Worm (Caenorhabditis elegans) whole organism, young adult: ENCODE measurements around the gene C16D9.8.

Experiments
- F49E8.2 ChIP-seq: sonication (generic microtip); optimal IDR thresholded peaks from 3 replicates; lab custom pipeline; 2017; ENCODE audit warnings: missing genetic modification characterization, mild to moderate bottlenecking, missing compliant biosample characterization, antibody characterized with exemption, moderate library complexity; ENCODE audit not compliant: insufficient read depth
- F55B11.4 ChIP-seq: sonication (generic microtip); optimal IDR thresholded peaks from 2 replicates; lab custom pipeline; 2016; ENCODE audit warnings: missing compliant biosample characterization, missing genetic modification characterization, borderline replicate concordance; ENCODE audit not compliant: insufficient read depth
- T07F8.4 ChIP-seq: sonication (generic microtip); optimal IDR thresholded peaks from 2 replicates; lab custom pipeline; 2016; ENCODE audit warnings: mild to moderate bottlenecking, missing genetic modification characterization, moderate library complexity, missing compliant biosample characterization
- hrde-1 ChIP-seq: sonication (generic microtip); optimal IDR thresholded peaks from 2 replicates; lab custom pipeline; 2016; ENCODE audit warnings: missing genetic modification characterization, mild to moderate bottlenecking, missing compliant biosample characterization, moderate library complexity, missing genotype, missing genetic modification reagents, borderline replicate concordance
- pbrm-1 ChIP-seq: fragments of 200-800 bp; sonication (Bioruptor generic); IDR thresholded peaks from 2 replicates; pipeline ENCODE4 v1.3.6; 2022; ENCODE audit warnings: missing genetic modification reagents, missing genetic modification characterization, missing compliant biosample characterization
- pha-4 ChIP-seq: fragments of 150-350 bp; sonication (generic microtip); optimal IDR thresholded peaks from 2 replicates; lab custom pipeline; 2014; ENCODE audit warnings: missing biosample characterization, missing genetic modification reagents, missing genetic modification characterization
- unc-130 ChIP-seq: sonication (generic microtip); optimal IDR thresholded peaks from 2 replicates; lab custom pipeline; 2016; ENCODE audit warnings: missing genetic modification reagents, missing genetic modification characterization, missing compliant biosample characterization

DNA sequence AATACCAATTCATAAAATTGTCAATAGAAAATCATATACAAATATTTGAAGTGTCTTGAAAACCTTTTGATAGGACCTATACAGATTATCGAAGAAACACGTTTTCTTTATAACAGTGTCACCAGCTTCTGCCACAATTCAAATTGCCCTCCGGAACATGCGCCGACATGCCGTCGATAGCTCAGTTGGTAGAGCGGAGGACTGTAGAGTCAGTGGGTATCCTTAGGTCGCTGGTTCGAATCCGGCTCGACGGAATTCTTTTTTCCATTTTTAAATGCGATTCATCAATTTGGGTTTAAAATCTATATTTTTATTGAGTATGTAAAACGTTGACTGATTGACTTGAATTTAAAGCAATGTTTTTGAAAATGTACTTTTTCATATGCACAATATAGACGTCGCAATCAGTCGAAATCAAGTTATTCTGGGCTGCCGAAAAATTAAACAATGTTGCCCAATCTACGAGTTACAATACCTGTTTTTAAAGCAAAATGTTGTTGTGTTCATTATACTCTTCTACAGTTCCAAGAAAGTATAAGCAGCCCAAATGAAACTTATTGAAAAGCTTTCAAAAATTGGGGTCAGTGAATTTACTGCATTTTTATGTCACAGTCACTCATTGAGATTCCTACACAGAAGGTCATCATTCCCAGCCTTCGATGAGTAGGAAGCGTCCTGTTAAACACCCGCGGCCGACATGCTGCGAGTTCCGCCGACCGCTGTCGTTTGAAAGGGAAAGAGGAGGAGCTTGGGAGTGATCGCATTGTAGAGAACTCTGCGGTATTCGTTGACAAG, 15.9 kb downstream of the C16D9.8 start:
- TF ChIP-seq pbrm-1 (GFP tag; lab: Robert Waterston, UW): peak; percentile 98
- TF ChIP-seq pha-4 (tag; lab: Kevin White, UChicago): no peak
- TF ChIP-seq F49E8.2 (tag; lab: Kevin White, UChicago): peak; percentile 96
- TF ChIP-seq F55B11.4 (tag; lab: Kevin White, UChicago): no peak
- TF ChIP-seq unc-130: peak; percentile 72
- no peak for TF ChIP-seq T07F8.4 (tag; lab: Kevin White, UChicago)
- TF ChIP-seq hrde-1 (tag; lab: Kevin White, UChicago): peak; percentile 90
